Fruit fly (Drosophila melanogaster) whole organism, embryonic: ENCODE results near the gene Nup160.

Experiments used
- Atf6 ChIP-seq: fragments of 200-800 bp; sonication (Bioruptor generic); IDR thresholded peaks from 2 replicates; pipeline ENCODE4 v1.3.6; 2022; ENCODE audit warnings: missing biosample characterization, missing genetic modification characterization
- CG10209 ChIP-seq: fragments of 200-800 bp; sonication (Bioruptor generic); optimal IDR thresholded peaks from 3 replicates; lab custom pipeline; 2017; ENCODE audit warnings: missing biosample characterization, mild to moderate bottlenecking, missing genetic modification characterization, missing genetic modification reagents
- CG11247 ChIP-seq: fragments of 200-800 bp; sonication (Bioruptor generic); IDR thresholded peaks from 2 replicates; pipeline ENCODE4 v1.3.6; 2022; ENCODE audit warnings: missing biosample characterization, missing genetic modification characterization
- CG11398 ChIP-seq: fragments of 200-800 bp; sonication (Bioruptor generic); optimal IDR thresholded peaks from 2 replicates; lab custom pipeline; 2016; ENCODE audit warnings: missing biosample characterization, missing genetic modification characterization
- CG11695 ChIP-seq: fragments of 200-800 bp; sonication (Bioruptor generic); IDR thresholded peaks from 3 replicates; pipeline ENCODE4 v1.3.6; 2022; ENCODE audit warnings: missing biosample characterization, missing genetic modification characterization
- CG15696 ChIP-seq: fragments of 200-800 bp; sonication (Bioruptor generic); optimal IDR thresholded peaks from 2 replicates; lab custom pipeline; 2019; ENCODE audit warnings: missing biosample characterization, mild to moderate bottlenecking, missing genetic modification characterization, moderate library complexity
- CG17361 ChIP-seq: fragments of 200-800 bp; sonication (Bioruptor generic); IDR thresholded peaks from 3 replicates; pipeline ENCODE4 v1.3.6; 2022; ENCODE audit warnings: missing biosample characterization, missing genetic modification characterization
- CG17568 ChIP-seq: fragments of 200-800 bp; sonication (Bioruptor generic); optimal IDR thresholded peaks from 2 replicates; lab custom pipeline; 2018; ENCODE audit warnings: missing biosample characterization, mild to moderate bottlenecking, missing genetic modification characterization, moderate library complexity
- CG18011 ChIP-seq: fragments of 200-800 bp; sonication (Bioruptor generic); optimal IDR thresholded peaks from 2 replicates; lab custom pipeline; 2017; ENCODE audit warnings: missing biosample characterization, missing genetic modification characterization, mild to moderate bottlenecking, moderate library complexity, missing genotype
- CG18764 ChIP-seq: fragments of 200-800 bp; sonication (Bioruptor generic); optimal IDR thresholded peaks from 3 replicates; lab custom pipeline; 2016; ENCODE audit warnings: missing biosample characterization, missing genetic modification characterization
- CG2712 ChIP-seq: fragments of 200-800 bp; optimal IDR thresholded peaks from 3 replicates; lab custom pipeline; 2019; ENCODE audit warnings: missing biosample characterization, mild to moderate bottlenecking, missing genetic modification characterization, moderate library complexity
- CG2889 ChIP-seq: fragments of 200-800 bp; sonication (Bioruptor generic); IDR thresholded peaks from 3 replicates; pipeline ENCODE4 v1.3.6; 2022; ENCODE audit warnings: missing biosample characterization, missing genetic modification characterization
- CG30431 ChIP-seq: fragments of 200-800 bp; sonication (Bioruptor generic); optimal IDR thresholded peaks from 2 replicates; lab custom pipeline; 2017; ENCODE audit warnings: missing biosample characterization, missing genetic modification characterization
- CG31388 ChIP-seq: fragments of 200-800 bp; sonication (Bioruptor generic); optimal IDR thresholded peaks from 2 replicates; lab custom pipeline; 2016; ENCODE audit warnings: missing biosample characterization, missing genetic modification characterization
- CG4282 ChIP-seq: fragments of 200-800 bp; sonication (Bioruptor generic); optimal IDR thresholded peaks from 2 replicates; lab custom pipeline; 2016; ENCODE audit warnings: missing biosample characterization, missing genetic modification characterization
- CG4820 ChIP-seq: fragments of 200-800 bp; sonication (Bioruptor generic); optimal IDR thresholded peaks from 3 replicates; lab custom pipeline; 2016; ENCODE audit warnings: missing biosample characterization, missing genetic modification characterization
- CG4854 ChIP-seq: fragments of 200-800 bp; sonication (Bioruptor generic); optimal IDR thresholded peaks from 2 replicates; lab custom pipeline; 2016; ENCODE audit warnings: missing biosample characterization, missing genetic modification characterization, inconsistent platforms
- CG5953 ChIP-seq: fragments of 200-800 bp; sonication (Bioruptor generic); IDR thresholded peaks from 2 replicates; pipeline ENCODE4 v1.3.6; 2022; ENCODE audit warnings: missing biosample characterization, missing genetic modification characterization
- CG7839 ChIP-seq: fragments of 200-800 bp; sonication (Bioruptor generic); optimal IDR thresholded peaks from 3 replicates; lab custom pipeline; 2018; ENCODE audit warnings: missing biosample characterization, mild to moderate bottlenecking, missing genetic modification characterization, moderate library complexity
- CG9437 ChIP-seq: fragments of 200-800 bp; sonication (Bioruptor generic); optimal IDR thresholded peaks from 2 replicates; lab custom pipeline; 2018; ENCODE audit warnings: missing biosample characterization, mild to moderate bottlenecking, missing genetic modification characterization
- CoRest ChIP-seq: fragments of 200-800 bp; sonication (Bioruptor generic); optimal IDR thresholded peaks from 3 replicates; lab custom pipeline; 2018; ENCODE audit warnings: missing biosample characterization, mild to moderate bottlenecking, missing genetic modification characterization, moderate library complexity
- D ChIP-seq, 2 experiments: fragments of 200-800 bp in 1 of 2; fragments of >200 bp in 1 of 2; sonication (Bioruptor generic) in 1 of 2; optimal IDR thresholded peaks; 2 replicates in 1 of 2; 3 replicates in 1 of 2; lab custom pipeline; 2017; ENCODE audit warnings: mild to moderate bottlenecking in 1 of 2, missing biosample characterization in 1 of 2, missing genetic modification characterization in 1 of 2, missing genetic modification reagents in 1 of 2
- D19B ChIP-seq: fragments of 200-800 bp; sonication (Bioruptor generic); optimal IDR thresholded peaks from 2 replicates; lab custom pipeline; 2017; ENCODE audit warnings: missing biosample characterization, mild to moderate bottlenecking, missing genetic modification characterization
- Doc3 ChIP-seq: fragments of 200-800 bp; sonication (Bioruptor generic); IDR thresholded peaks from 3 replicates; pipeline ENCODE4 v1.3.6; 2022; ENCODE audit warnings: missing biosample characterization, missing genetic modification characterization; ENCODE audit not compliant: partially characterized antibody
- Drgx ChIP-seq: fragments of 200-800 bp; sonication (Bioruptor generic); IDR thresholded peaks from 2 replicates; pipeline ENCODE4 v1.3.6; 2022; ENCODE audit warnings: missing biosample characterization, missing genetic modification characterization
- Ets65A ChIP-seq: fragments of 200-800 bp; sonication (Bioruptor generic); peaks from one replicate; lab custom pipeline; 2016; ENCODE audit warnings: missing biosample characterization, missing genetic modification characterization
- Fer2 ChIP-seq: fragments of 200-800 bp; sonication (Bioruptor generic); optimal IDR thresholded peaks from 2 replicates; lab custom pipeline; 2018; ENCODE audit warnings: missing biosample characterization, mild to moderate bottlenecking, missing genetic modification characterization, moderate library complexity
- Hand ChIP-seq: fragments of 200-800 bp; sonication (Bioruptor generic); optimal IDR thresholded peaks from 2 replicates; lab custom pipeline; 2017; ENCODE audit warnings: mild to moderate bottlenecking, missing biosample characterization, missing genetic modification reagents, missing genetic modification characterization
- Hr51 ChIP-seq, 2 experiments: fragments of 200-800 bp; sonication (Bioruptor generic); optimal IDR thresholded peaks; 2 replicates in 1 of 2; 3 replicates in 1 of 2; lab custom pipeline; 2016 to 2018; ENCODE audit warnings: missing biosample characterization in 2 of 2, missing genetic modification characterization in 2 of 2, mild to moderate bottlenecking in 1 of 2, moderate library complexity in 1 of 2
- MTF-1 ChIP-seq: fragments of 200-800 bp; sonication (Bioruptor generic); optimal IDR thresholded peaks from 2 replicates; lab custom pipeline; 2018; ENCODE audit warnings: missing biosample characterization, mild to moderate bottlenecking, missing genetic modification characterization, borderline replicate concordance
- Neu2 ChIP-seq: fragments of 200-800 bp; sonication (Bioruptor generic); optimal IDR thresholded peaks from 3 replicates; lab custom pipeline; 2016; ENCODE audit warnings: missing biosample characterization, missing genetic modification characterization, borderline replicate concordance
- Oaz ChIP-seq: fragments of 200-800 bp; sonication (Bioruptor generic); IDR thresholded peaks from 2 replicates; pipeline ENCODE4 v1.3.6; 2022; ENCODE audit warnings: missing biosample characterization, missing genetic modification characterization
- Sry-δ ChIP-seq: fragments of 200-800 bp; sonication (Bioruptor generic); optimal IDR thresholded peaks from 2 replicates; lab custom pipeline; 2016; ENCODE audit warnings: missing biosample characterization, missing genetic modification characterization
- Trl ChIP-seq, 3 experiments: fragments of >200 bp in 2 of 3; fragments of 200-800 bp in 1 of 3; sonication (Bioruptor generic) in 1 of 3; optimal IDR thresholded peaks; 2 replicates in 1 of 3; 3 replicates in 2 of 3; lab custom pipeline; 2016 to 2017; ENCODE audit warnings: missing biosample characterization in 1 of 3, missing genetic modification characterization in 1 of 3
- Vsx1 ChIP-seq: fragments of 200-800 bp; sonication (Bioruptor generic); optimal IDR thresholded peaks from 2 replicates; lab custom pipeline; 2017; ENCODE audit warnings: missing biosample characterization, mild to moderate bottlenecking, missing genetic modification characterization, missing genetic modification reagents
- ase ChIP-seq: fragments of 200-800 bp; sonication (Bioruptor generic); IDR thresholded peaks from 3 replicates; pipeline ENCODE4 v1.3.6; 2022; ENCODE audit warnings: missing biosample characterization, missing genetic modification characterization
- bcd ChIP-seq: fragments of 200-800 bp; sonication (Bioruptor generic); optimal IDR thresholded peaks from 2 replicates; lab custom pipeline; 2017; ENCODE audit warnings: missing biosample characterization, mild to moderate bottlenecking, missing genetic modification characterization
- cg ChIP-seq: fragments of 200-800 bp; sonication (Bioruptor generic); optimal IDR thresholded peaks from 3 replicates; lab custom pipeline; 2019; ENCODE audit warnings: missing biosample characterization, mild to moderate bottlenecking, missing genetic modification characterization, moderate library complexity
- da ChIP-seq: fragments of 200-800 bp; sonication (Bioruptor generic); optimal IDR thresholded peaks from 2 replicates; lab custom pipeline; 2016; ENCODE audit warnings: missing biosample characterization, missing genetic modification characterization
- fd96Cb ChIP-seq: fragments of 200-800 bp; sonication (Bioruptor generic); optimal IDR thresholded peaks from 2 replicates; lab custom pipeline; 2018; ENCODE audit warnings: missing biosample characterization, mild to moderate bottlenecking, missing genetic modification characterization, moderate library complexity
- gcm2 ChIP-seq: fragments of 200-800 bp; sonication (Bioruptor generic); optimal IDR thresholded peaks from 2 replicates; lab custom pipeline; 2016; ENCODE audit warnings: missing biosample characterization, missing genetic modification characterization
- jigr1 ChIP-seq: fragments of 200-800 bp; sonication (Bioruptor generic); IDR thresholded peaks from 3 replicates; pipeline ENCODE4 v1.3.6; 2022; ENCODE audit warnings: missing biosample characterization, missing genetic modification characterization
- lola ChIP-seq, 3 experiments: fragments of >200 bp in 2 of 3; fragments of 200-800 bp in 1 of 3; sonication (Bioruptor generic) in 1 of 3; optimal IDR thresholded peaks; 2 replicates each; lab custom pipeline; 2017 to 2019; ENCODE audit warnings: missing biosample characterization in 3 of 3, missing genetic modification characterization in 3 of 3, mild to moderate bottlenecking in 1 of 3, moderate library complexity in 1 of 3
- sim ChIP-seq: fragments of 200-800 bp; sonication (Bioruptor generic); IDR thresholded peaks from 2 replicates; pipeline ENCODE4 v1.3.6; 2022; ENCODE audit warnings: missing biosample characterization, missing genetic modification characterization
- sna ChIP-seq: fragments of 200-800 bp; sonication (Bioruptor generic); IDR thresholded peaks from 2 replicates; pipeline ENCODE4 v1.3.6; 2022; ENCODE audit warnings: missing biosample characterization, missing genetic modification characterization; ENCODE audit not compliant: partially characterized antibody
- sob ChIP-seq: fragments of 200-800 bp; sonication (Bioruptor generic); IDR thresholded peaks from 2 replicates; pipeline ENCODE4 v1.3.6; 2022; ENCODE audit warnings: missing biosample characterization, missing genetic modification characterization
- vvl ChIP-seq: fragments of 200-800 bp; sonication (Bioruptor generic); IDR thresholded peaks from 2 replicates; pipeline ENCODE4 v1.3.6; 2022; ENCODE audit warnings: missing biosample characterization, missing genetic modification characterization
- yki ChIP-seq: fragments of >200 bp; optimal IDR thresholded peaks from 3 replicates; lab custom pipeline; 2018
- zen ChIP-seq: fragments of 200-800 bp; sonication (Bioruptor generic); optimal IDR thresholded peaks from 3 replicates; lab custom pipeline; 2018; ENCODE audit warnings: missing biosample characterization, mild to moderate bottlenecking, missing genetic modification characterization, moderate library complexity

The Nup160 gene

DNA sequence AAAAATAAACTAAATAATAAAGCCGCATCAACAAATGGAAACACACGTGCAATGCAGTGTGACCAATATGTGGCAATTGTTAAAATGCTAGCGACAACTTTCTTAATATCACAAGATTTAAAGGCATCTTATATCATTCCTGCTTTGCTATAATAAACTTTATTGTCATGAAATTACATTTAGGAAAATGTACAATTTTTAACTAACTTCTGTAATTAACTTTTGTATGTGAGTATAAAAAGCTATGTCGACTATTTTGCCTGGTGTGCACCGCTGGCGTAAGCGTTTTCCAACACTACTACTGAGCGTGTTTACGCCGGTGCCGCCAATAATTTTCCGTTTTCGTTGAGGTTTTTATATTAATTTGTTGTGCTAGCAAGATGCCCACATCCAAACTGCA, at the start of gene Nup160, which contains the start of gene Csl4 (continued):
- TF ChIP-seq CG17568 (GFP tag; lab: Kevin White, UChicago) (no peak), vvl (GFP tag; lab: Robert Waterston, UW) (peak; percentile 87), Trl (optimal IDR thresholded peaks at IDR 0.05; lab: Kevin White, UChicago) (no peak), Trl (GFP tag; optimal IDR thresholded peaks at IDR 0.05; lab: Kevin White, UChicago) (peak; percentile 91), CG11398 (peak; percentile 52), zen (tag; lab: Kevin White, UChicago) (peak; percentile 68), ase (peak; percentile 66; the same call in 2 of the 3 replicates), CG10209 (GFP tag; lab: Kevin White, UChicago) (peak; percentile 73), CG15696 (tag; lab: Kevin White, UChicago) (peak; percentile 49), CG7839 (no peak), sim (GFP tag; lab: Robert Waterston, UW) (peak; percentile 9; the same call in 1 of the 2 replicates), Sry-δ (GFP tag; lab: Kevin White, UChicago) (peak; percentile 63), CG9437 (GFP tag; lab: Kevin White, UChicago) (peak; percentile 51), jigr1 (no peak), sna (GFP tag; lab: Robert Waterston, UW) (no peak), CG5953 (GFP tag; lab: Robert Waterston, UW) (0 out of 2 replicates have a peak, but pooled peaks have one; percentile 15), D19B (no peak), Vsx1 (GFP tag; lab: Kevin White, UChicago) (no peak), CG18764 (GFP tag; lab: Kevin White, UChicago) (peak; percentile 73), CG30431 (peak; percentile 20), CG11247 (GFP tag; lab: Robert Waterston, UW) (peak; percentile 72), Ets65A (GFP tag; lab: Kevin White, UChicago) (peak; percentile 97), CG11695 (GFP tag; lab: Robert Waterston, UW) (peak; percentile 68), CG2712 (tag; lab: Kevin White, UChicago) (no peak), fd96Cb (tag; lab: Kevin White, UChicago) (peak; percentile 44), cg (GFP tag; lab: Kevin White, UChicago) (no peak), Hand (no peak), Fer2 (tag; lab: Kevin White, UChicago) (peak; percentile 57), MTF-1 (no peak), Atf6 (GFP tag; lab: Robert Waterston, UW) (peak; percentile 65), sob (GFP tag; lab: Robert Waterston, UW) (peak; percentile 90), Drgx (peak; percentile 71), lola (GFP tag; optimal IDR thresholded peaks at IDR 0.05; lab: Kevin White, UChicago) (peak in 1 of 3 experiments; percentile 67), bcd (GFP tag; lab: Kevin White, UChicago) (no peak), Neu2 (no peak), CG18011 (peak; percentile 65), CG2889 (no peak), Oaz (peak; percentile 16; the same call in 1 of the 2 replicates), CoRest (tag; lab: Kevin White, UChicago) (peak; percentile 77), Doc3 (GFP tag; lab: Robert Waterston, UW) (no peak; the same call in 2 of the 3 replicates), gcm2 (GFP tag; lab: Kevin White, UChicago) (peak; percentile 81), da (GFP tag; lab: Kevin White, UChicago) (peak; percentile 73), CG4282 (GFP tag; lab: Kevin White, UChicago) (peak; percentile 55), Hr51 (GFP tag; optimal IDR thresholded peaks at IDR 0.05; lab: Kevin White, UChicago) (peak in 1 of 2 experiments; percentile 85), yki (lab: Kevin White, UChicago) (no peak), CG17361 (GFP tag; lab: Robert Waterston, UW) (no peak), CG4820 (GFP tag; lab: Kevin White, UChicago) (peak; percentile 69), D (optimal IDR thresholded peaks at IDR 0.05; lab: Kevin White, UChicago) (no peak), D (GFP tag; optimal IDR thresholded peaks at IDR 0.05; lab: Kevin White, UChicago) (no peak), CG4854 (GFP tag; lab: Kevin White, UChicago) (peak; percentile 71), CG31388 (peak; percentile 42)
